Fruit fly (Drosophila melanogaster) whole organism, embryonic: ENCODE results near the gene CG5255.
A peak's percentile ranks its signal among the peaks of the same experiment; 100 is the strongest.

Experiments
- Antp ChIP-seq: fragments of 200-800 bp; sonication (Bioruptor generic); optimal IDR thresholded peaks from 3 replicates; lab custom pipeline; 2016; ENCODE audit warnings: missing biosample characterization, missing genetic modification characterization
- Atf3 ChIP-seq: fragments of 200-800 bp; sonication (Bioruptor generic); optimal IDR thresholded peaks from 3 replicates; lab custom pipeline; 2016; ENCODE audit warnings: missing biosample characterization, missing genetic modification characterization
- B-H2 ChIP-seq: fragments of 200-800 bp; sonication (Bioruptor generic); optimal IDR thresholded peaks from 2 replicates; lab custom pipeline; 2018; ENCODE audit warnings: missing biosample characterization, mild to moderate bottlenecking, missing genetic modification characterization
- CG10147 ChIP-seq: fragments of 200-800 bp; sonication (Bioruptor generic); optimal IDR thresholded peaks from 2 replicates; lab custom pipeline; 2019; ENCODE audit warnings: missing biosample characterization, mild to moderate bottlenecking, missing genetic modification characterization, moderate library complexity
- CG10462 ChIP-seq: fragments of 200-800 bp; sonication (Bioruptor generic); optimal IDR thresholded peaks from 2 replicates; lab custom pipeline; 2016; ENCODE audit warnings: missing biosample characterization, missing genetic modification characterization
- CG11247 ChIP-seq: fragments of 200-800 bp; sonication (Bioruptor generic); IDR thresholded peaks from 2 replicates; pipeline ENCODE4 v1.3.6; 2022; ENCODE audit warnings: missing biosample characterization, missing genetic modification characterization
- CG11504 ChIP-seq: fragments of 200-800 bp; sonication (Bioruptor generic); optimal IDR thresholded peaks from 3 replicates; lab custom pipeline; 2019; ENCODE audit warnings: missing biosample characterization, mild to moderate bottlenecking, missing genetic modification characterization, moderate library complexity
- CG11695 ChIP-seq: fragments of 200-800 bp; sonication (Bioruptor generic); IDR thresholded peaks from 3 replicates; pipeline ENCODE4 v1.3.6; 2022; ENCODE audit warnings: missing biosample characterization, missing genetic modification characterization
- CG14860 ChIP-seq: fragments of 200-800 bp; sonication (Bioruptor generic); IDR thresholded peaks from 3 replicates; pipeline ENCODE4 v1.3.6; 2022; ENCODE audit warnings: missing biosample characterization, missing genetic modification characterization; ENCODE audit not compliant: partially characterized antibody
- CG15011 ChIP-seq: fragments of 200-800 bp; sonication (Bioruptor generic); optimal IDR thresholded peaks from 3 replicates; lab custom pipeline; 2018; ENCODE audit warnings: missing biosample characterization, mild to moderate bottlenecking, missing genetic modification characterization
- CG15601 ChIP-seq: fragments of 200-800 bp; sonication (Bioruptor generic); optimal IDR thresholded peaks from 3 replicates; lab custom pipeline; 2019; ENCODE audit warnings: missing biosample characterization, mild to moderate bottlenecking, missing genetic modification characterization, moderate library complexity
- CG16779 ChIP-seq: fragments of 200-800 bp; sonication (Bioruptor generic); IDR thresholded peaks from 2 replicates; pipeline ENCODE4 v1.3.6; 2022; ENCODE audit warnings: missing biosample characterization, missing genetic modification characterization
- CG17612 ChIP-seq: fragments of 200-800 bp; sonication (Bioruptor generic); IDR thresholded peaks from 2 replicates; pipeline ENCODE4 v1.3.6; 2022; ENCODE audit warnings: missing biosample characterization, missing genetic modification characterization
- CG18011 ChIP-seq: fragments of 200-800 bp; sonication (Bioruptor generic); optimal IDR thresholded peaks from 2 replicates; lab custom pipeline; 2017; ENCODE audit warnings: missing biosample characterization, missing genetic modification characterization, mild to moderate bottlenecking, moderate library complexity, missing genotype
- CG2116 ChIP-seq: fragments of 200-800 bp; sonication (Bioruptor generic); optimal IDR thresholded peaks from 3 replicates; lab custom pipeline; 2018; ENCODE audit warnings: missing biosample characterization, mild to moderate bottlenecking, missing genetic modification characterization
- CG4707 ChIP-seq: fragments of 200-800 bp; sonication (Bioruptor generic); optimal IDR thresholded peaks from 2 replicates; lab custom pipeline; 2018; ENCODE audit warnings: missing biosample characterization, mild to moderate bottlenecking, missing genetic modification characterization, moderate library complexity
- CG5245 ChIP-seq: fragments of 200-800 bp; sonication (Bioruptor generic); optimal IDR thresholded peaks from 3 replicates; lab custom pipeline; 2016; ENCODE audit warnings: missing biosample characterization, missing genetic modification characterization
- CG7745 ChIP-seq: fragments of 200-800 bp; sonication (Bioruptor generic); optimal IDR thresholded peaks from 2 replicates; lab custom pipeline; 2018; ENCODE audit warnings: missing biosample characterization, mild to moderate bottlenecking, missing genetic modification characterization, moderate library complexity
- CG9727 ChIP-seq: fragments of 200-800 bp; sonication (Bioruptor generic); optimal IDR thresholded peaks from 3 replicates; lab custom pipeline; 2017; ENCODE audit warnings: missing biosample characterization, mild to moderate bottlenecking, missing genetic modification characterization
- CG9797 ChIP-seq: fragments of 200-800 bp; sonication (Bioruptor generic); optimal IDR thresholded peaks from 3 replicates; lab custom pipeline; 2018; ENCODE audit warnings: missing biosample characterization, mild to moderate bottlenecking, missing genetic modification characterization
- Camta ChIP-seq: fragments of 200-800 bp; sonication (Bioruptor generic); optimal IDR thresholded peaks from 2 replicates; lab custom pipeline; 2016; ENCODE audit warnings: missing biosample characterization, missing genetic modification characterization
- CkIIα-i1 ChIP-seq: fragments of 200-800 bp; sonication (Bioruptor generic); IDR thresholded peaks from 2 replicates; pipeline ENCODE4 v1.3.6; 2022; ENCODE audit warnings: missing biosample characterization, missing genetic modification characterization
- CoRest ChIP-seq: fragments of 200-800 bp; sonication (Bioruptor generic); optimal IDR thresholded peaks from 3 replicates; lab custom pipeline; 2018; ENCODE audit warnings: missing biosample characterization, mild to moderate bottlenecking, missing genetic modification characterization, moderate library complexity
- E2f1 ChIP-seq: fragments of 200-800 bp; sonication (Bioruptor generic); IDR thresholded peaks from 2 replicates; pipeline ENCODE4 v1.3.6; 2022; ENCODE audit warnings: missing biosample characterization, missing genetic modification characterization
- Ets65A ChIP-seq: fragments of 200-800 bp; sonication (Bioruptor generic); peaks from one replicate; lab custom pipeline; 2016; ENCODE audit warnings: missing biosample characterization, missing genetic modification characterization
- Fer1 ChIP-seq: fragments of 200-800 bp; sonication (Bioruptor generic); optimal IDR thresholded peaks from 2 replicates; lab custom pipeline; 2017; ENCODE audit warnings: missing biosample characterization, mild to moderate bottlenecking, missing genetic modification characterization
- HLH3B ChIP-seq: fragments of 200-800 bp; sonication (Bioruptor generic); IDR thresholded peaks from 2 replicates; pipeline ENCODE4 v1.3.6; 2022; ENCODE audit warnings: missing biosample characterization, missing genetic modification characterization
- Max ChIP-seq: fragments of 200-800 bp; sonication (Bioruptor generic); optimal IDR thresholded peaks from 2 replicates; lab custom pipeline; 2016; ENCODE audit warnings: missing biosample characterization, mild to moderate bottlenecking, missing genetic modification characterization
- Neu2 ChIP-seq: fragments of 200-800 bp; sonication (Bioruptor generic); optimal IDR thresholded peaks from 3 replicates; lab custom pipeline; 2016; ENCODE audit warnings: missing biosample characterization, missing genetic modification characterization, borderline replicate concordance
- Ptx1 ChIP-seq: fragments of 200-800 bp; sonication (Bioruptor generic); IDR thresholded peaks from 2 replicates; pipeline ENCODE4 v1.3.6; 2022; ENCODE audit warnings: missing biosample characterization, missing genetic modification characterization
- Rx ChIP-seq: fragments of 200-800 bp; sonication (Bioruptor generic); IDR thresholded peaks from 2 replicates; pipeline ENCODE4 v1.3.6; 2022; ENCODE audit warnings: missing biosample characterization, missing genetic modification characterization
- Spps ChIP-seq: fragments of 200-800 bp; sonication (Bioruptor generic); optimal IDR thresholded peaks from 2 replicates; lab custom pipeline; 2018; ENCODE audit warnings: missing biosample characterization, mild to moderate bottlenecking, missing genetic modification characterization
- TFAM ChIP-seq: fragments of 200-800 bp; sonication (Bioruptor generic); optimal IDR thresholded peaks from 2 replicates; lab custom pipeline; 2017; ENCODE audit warnings: missing biosample characterization, missing genetic modification characterization, inconsistent platforms
- ac ChIP-seq: fragments of 200-800 bp; sonication (Bioruptor generic); optimal IDR thresholded peaks from 3 replicates; lab custom pipeline; 2017; ENCODE audit warnings: missing biosample characterization, mild to moderate bottlenecking, missing genetic modification characterization
- aop ChIP-seq: fragments of 200-800 bp; sonication (Bioruptor generic); IDR thresholded peaks from 2 replicates; pipeline ENCODE4 v1.3.6; 2022; ENCODE audit warnings: missing biosample characterization, missing genetic modification characterization
- bowl ChIP-seq: fragments of 200-800 bp; sonication (Bioruptor generic); IDR thresholded peaks from 2 replicates; pipeline ENCODE4 v1.3.6; 2022; ENCODE audit warnings: missing biosample characterization, missing genetic modification characterization
- dpn ChIP-seq, 2 experiments: fragments of 200-800 bp; sonication (Bioruptor generic); optimal IDR thresholded peaks; 3 replicates each; lab custom pipeline; 2016; ENCODE audit warnings: missing biosample characterization in 2 of 2, missing genetic modification characterization in 2 of 2
- ewg ChIP-seq: fragments of 200-800 bp; sonication (Bioruptor generic); optimal IDR thresholded peaks from 3 replicates; lab custom pipeline; 2017; ENCODE audit warnings: mild to moderate bottlenecking, missing biosample characterization, missing genetic modification reagents, missing genetic modification characterization
- gem ChIP-seq: fragments of 200-800 bp; sonication (Bioruptor generic); optimal IDR thresholded peaks from 2 replicates; lab custom pipeline; 2019; ENCODE audit warnings: missing biosample characterization, mild to moderate bottlenecking, missing genetic modification characterization, moderate library complexity
- ind ChIP-seq: fragments of 200-800 bp; sonication (Bioruptor generic); optimal IDR thresholded peaks from 3 replicates; lab custom pipeline; 2016; ENCODE audit warnings: missing biosample characterization, missing genetic modification characterization
- knrl ChIP-seq: fragments of 200-800 bp; sonication (Bioruptor generic); IDR thresholded peaks from 3 replicates; pipeline ENCODE4 v1.3.6; 2022; ENCODE audit warnings: missing biosample characterization, missing genetic modification characterization; ENCODE audit not compliant: partially characterized antibody
- maf-S ChIP-seq: fragments of 200-800 bp; sonication (Bioruptor generic); optimal IDR thresholded peaks from 2 replicates; lab custom pipeline; 2016; ENCODE audit warnings: missing biosample characterization, missing genetic modification characterization
- nau ChIP-seq: fragments of 200-800 bp; sonication (Bioruptor generic); optimal IDR thresholded peaks from 3 replicates; lab custom pipeline; 2017; ENCODE audit warnings: missing biosample characterization, mild to moderate bottlenecking, missing genetic modification characterization, missing genetic modification reagents
- nom ChIP-seq: fragments of 200-800 bp; sonication (Bioruptor generic); optimal IDR thresholded peaks from 2 replicates; lab custom pipeline; 2017; ENCODE audit warnings: missing biosample characterization, missing genetic modification characterization, mild to moderate bottlenecking, moderate library complexity, missing genetic modification reagents
- onecut ChIP-seq: fragments of 200-800 bp; sonication (Bioruptor generic); IDR thresholded peaks from 2 replicates; pipeline ENCODE4 v1.3.6; 2022; ENCODE audit warnings: missing biosample characterization, missing genetic modification characterization
- repo ChIP-seq: fragments of 200-800 bp; sonication (Bioruptor generic); optimal IDR thresholded peaks from 2 replicates; lab custom pipeline; 2016; ENCODE audit warnings: missing biosample characterization, missing genetic modification characterization
- sr ChIP-seq: fragments of 200-800 bp; sonication (Bioruptor generic); IDR thresholded peaks from 3 replicates; pipeline ENCODE4 v1.3.6; 2022; ENCODE audit warnings: missing biosample characterization, missing genetic modification characterization
- stwl ChIP-seq: fragments of 200-800 bp; sonication (Bioruptor generic); optimal IDR thresholded peaks from 3 replicates; lab custom pipeline; 2018; ENCODE audit warnings: missing biosample characterization, mild to moderate bottlenecking, missing genetic modification characterization, moderate library complexity
- tna ChIP-seq: fragments of 200-800 bp; sonication (Bioruptor generic); IDR thresholded peaks from 2 replicates; pipeline ENCODE4 v1.3.6; 2022; ENCODE audit warnings: missing biosample characterization, missing genetic modification characterization; ENCODE audit not compliant: partially characterized antibody
- trem ChIP-seq: fragments of 200-800 bp; optimal IDR thresholded peaks from 3 replicates; lab custom pipeline; 2019; ENCODE audit warnings: missing biosample characterization, mild to moderate bottlenecking, missing genetic modification characterization, moderate library complexity
- usp ChIP-seq: fragments of >200 bp; optimal IDR thresholded peaks from 2 replicates; lab custom pipeline; 2017; ENCODE audit warnings: missing biosample characterization, missing genetic modification characterization
- wdn ChIP-seq: fragments of 200-800 bp; sonication (Bioruptor generic); IDR thresholded peaks from 2 replicates; pipeline ENCODE4 v1.3.6; 2022; ENCODE audit warnings: missing biosample characterization, missing genetic modification characterization

Gene CG5255

dm6 chr3R:17118917-17119378 is 18.7 kb upstream of the CG5255 start (continued):
- TF ChIP-seq repo (GFP tag; lab: Kevin White, UChicago) (no peak), Fer1 (GFP tag; lab: Kevin White, UChicago) (no peak), CG15601 (tag; lab: Kevin White, UChicago) (no peak), nom (GFP tag; lab: Kevin White, UChicago) (peak; percentile 41), gem (no peak), dpn (GFP tag; optimal IDR thresholded peaks at IDR 0.05; lab: Kevin White, UChicago) (no peak), CG9727 (GFP tag; lab: Kevin White, UChicago) (no peak), E2f1 (GFP tag; lab: Robert Waterston, UW) (no peak), onecut (GFP tag; lab: Robert Waterston, UW) (no peak), CG11247 (GFP tag; lab: Robert Waterston, UW) (no peak), sr (GFP tag; lab: Robert Waterston, UW) (no peak), CG16779 (GFP tag; lab: Robert Waterston, UW) (no peak), HLH3B (GFP tag; lab: Robert Waterston, UW) (no peak), usp (GFP tag; lab: Kevin White, UChicago) (no peak), ac (GFP tag; lab: Kevin White, UChicago) (no peak), CG9797 (GFP tag; lab: Kevin White, UChicago) (no peak), CG11695 (no peak), stwl (tag; lab: Kevin White, UChicago) (peak; percentile 18), Atf3 (GFP tag; lab: Kevin White, UChicago) (no peak), Antp (GFP tag; lab: Kevin White, UChicago) (no peak), CG17612 (GFP tag; lab: Robert Waterston, UW) (no peak), Spps (tag; lab: Kevin White, UChicago) (no peak), CG18011 (no peak), knrl (GFP tag; lab: Robert Waterston, UW) (no peak), CoRest (tag; lab: Kevin White, UChicago) (no peak), Rx (GFP tag; lab: Robert Waterston, UW) (no peak), Ptx1 (GFP tag; lab: Robert Waterston, UW) (no peak), B-H2 (GFP tag; lab: Kevin White, UChicago) (no peak), wdn (GFP tag; lab: Robert Waterston, UW) (0 out of 2 replicates have a peak, but pooled peaks have one; percentile 32), CG10147 (GFP tag; lab: Kevin White, UChicago) (no peak), aop (GFP tag; lab: Robert Waterston, UW) (no peak), Max (no peak), CG14860 (no peak), ewg (GFP tag; lab: Kevin White, UChicago) (no peak), CG7745 (tag; lab: Kevin White, UChicago) (peak; percentile 35), bowl (GFP tag; lab: Robert Waterston, UW) (no peak), trem (tag; lab: Kevin White, UChicago) (no peak), CG10462 (no peak), tna (GFP tag; lab: Robert Waterston, UW) (0 out of 2 replicates have a peak, but pooled peaks have one; percentile 21), CG2116 (GFP tag; lab: Kevin White, UChicago) (no peak), Ets65A (GFP tag; lab: Kevin White, UChicago) (no peak), CG11504 (tag; lab: Kevin White, UChicago) (no peak), Neu2 (GFP tag; lab: Kevin White, UChicago) (no peak), ind (no peak), CG4707 (GFP tag; lab: Kevin White, UChicago) (no peak), Camta (GFP tag; lab: Kevin White, UChicago) (no peak), TFAM (GFP tag; lab: Kevin White, UChicago) (no peak), CG15011 (GFP tag; lab: Kevin White, UChicago) (no peak), CkIIα-i1 (no peak), CG5245 (GFP tag; lab: Kevin White, UChicago) (no peak), maf-S (no peak), nau (no peak)
